Fruit fly (Drosophila melanogaster) whole organism, wandering third instar larva: ENCODE measurements around the gene Smg5.

Experiments
- Dif ChIP-seq: fragments of 200-275, 200-300 bp; sonication (Bioruptor generic); optimal IDR thresholded peaks from 2 replicates; lab custom pipeline; 2018; ENCODE audit warnings: missing biosample characterization, missing genetic modification characterization; ENCODE audit not compliant: partially characterized antibody
- HLH106 ChIP-seq: fragments of 200-800 bp; optimal IDR thresholded peaks from 3 replicates; lab custom pipeline; 2019; ENCODE audit warnings: missing biosample characterization, mild to moderate bottlenecking, missing genetic modification characterization, moderate library complexity
- Hnf4 ChIP-seq: fragments of 200-800 bp; sonication (Bioruptor generic); optimal IDR thresholded peaks from 2 replicates; lab custom pipeline; 2016; ENCODE audit warnings: missing biosample characterization, mild to moderate bottlenecking, missing genetic modification characterization
- Hr78 ChIP-seq: fragments of >200 bp; optimal IDR thresholded peaks from 2 replicates; lab custom pipeline; 2017; ENCODE audit warnings: missing biosample characterization, missing genetic modification characterization
- Myc ChIP-seq: fragments of >200 bp; optimal IDR thresholded peaks from 2 replicates; lab custom pipeline; 2017
- N ChIP-seq: fragments of >200 bp; optimal IDR thresholded peaks from 2 replicates; lab custom pipeline; 2018; ENCODE audit warnings: missing biosample characterization, missing external identifiers, missing genetic modification characterization
- Sp1 ChIP-seq: fragments of 200-800 bp; sonication (Bioruptor generic); optimal IDR thresholded peaks from 3 replicates; lab custom pipeline; 2019; ENCODE audit warnings: missing biosample characterization, mild to moderate bottlenecking, missing genetic modification characterization, moderate library complexity
- br ChIP-seq: fragments of 200-800 bp; sonication (Bioruptor generic); optimal IDR thresholded peaks from 2 replicates; lab custom pipeline; 2016; ENCODE audit warnings: missing biosample characterization, missing genetic modification characterization
- ey ChIP-seq: fragments of 200-800 bp; sonication (Bioruptor generic); optimal IDR thresholded peaks from 2 replicates; lab custom pipeline; 2016; ENCODE audit warnings: missing biosample characterization, missing genetic modification characterization
- pan ChIP-seq: fragments of >200 bp; optimal IDR thresholded peaks from 2 replicates; lab custom pipeline; 2017
- psq ChIP-seq: fragments of 200-800 bp; sonication (Bioruptor generic); optimal IDR thresholded peaks from 3 replicates; lab custom pipeline; 2017; ENCODE audit warnings: missing biosample characterization, mild to moderate bottlenecking, missing genetic modification characterization, moderate library complexity
- rgr ChIP-seq: fragments of 200-800 bp; sonication (Bioruptor generic); optimal IDR thresholded peaks from 3 replicates; lab custom pipeline; 2016; ENCODE audit warnings: missing biosample characterization, mild to moderate bottlenecking, missing genetic modification characterization
- tai ChIP-seq: sonication (Bioruptor generic); optimal IDR thresholded peaks from 2 replicates; lab custom pipeline; 2016; ENCODE audit warnings: missing biosample characterization, missing genetic modification characterization

dm6 chr2L:13947476-13947875 lies 43.0 kb upstream of the Smg5 start, which contains the start of gene Vajk3:
- TF ChIP-seq pan (lab: Kevin White, UChicago) (no peak), Sp1 (GFP tag; lab: Kevin White, UChicago) (no peak), HLH106 (no peak), Myc (lab: Kevin White, UChicago) (no peak), psq (GFP tag; lab: Kevin White, UChicago) (no peak), Dif (GFP tag; lab: Kevin White, UChicago) (no peak), Hr78 (GFP tag; lab: Kevin White, UChicago) (no peak), br (no peak), rgr (no peak), ey (GFP tag; lab: Kevin White, UChicago) (no peak), Hnf4 (GFP tag; lab: Kevin White, UChicago) (no peak), tai (no peak), N (GFP tag; lab: Kevin White, UChicago) (no peak)
